Fruit fly (Drosophila melanogaster) whole organism, embryonic: Measurements from ENCODE around the gene CG34309.

Experiments used
- CG1529 ChIP-seq: fragments of 200-800 bp; sonication (Bioruptor generic); optimal IDR thresholded peaks from 3 replicates; lab custom pipeline; 2018; ENCODE audit warnings: missing biosample characterization, missing genetic modification characterization
- cwo ChIP-seq: fragments of 200-800 bp; sonication (Bioruptor generic); optimal IDR thresholded peaks from 3 replicates; lab custom pipeline; 2017; ENCODE audit warnings: missing biosample characterization, missing genetic modification characterization, mild to moderate bottlenecking, moderate library complexity, missing genetic modification reagents

DNA sequence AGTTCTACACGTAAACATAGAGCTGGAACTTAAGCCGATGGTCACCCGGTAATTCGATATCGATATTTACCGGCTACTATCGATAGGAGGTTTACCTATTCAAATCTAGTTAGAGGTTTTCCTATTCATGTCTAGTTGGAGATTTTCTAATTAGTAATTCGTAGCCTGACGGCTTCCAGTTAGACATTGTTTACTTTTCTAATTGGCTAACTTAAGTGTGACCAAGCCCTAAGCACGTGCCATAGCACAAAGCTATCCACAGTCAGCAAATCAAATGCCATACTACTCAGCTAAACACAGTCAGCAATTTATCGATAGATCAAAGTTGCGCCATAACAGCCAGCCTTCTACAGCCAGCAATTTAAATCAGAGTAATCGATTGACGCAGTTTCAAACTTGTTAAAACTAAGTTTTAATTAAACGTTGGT, 30.6 kb downstream of the CG34309 start, which contains the start of gene Dpm3:
- TF ChIP-seq CG1529 (no peak), cwo (GFP tag; lab: Kevin White, UChicago) (no peak)
